Fruit fly (Drosophila melanogaster) whole organism, embryonic: Measurements from ENCODE around the gene Apoltp.

ENCODE experiments used
- Atf3 ChIP-seq: fragments of 200-800 bp; sonication (Bioruptor generic); optimal IDR thresholded peaks from 3 replicates; lab custom pipeline; 2016; ENCODE audit warnings: missing biosample characterization, missing genetic modification characterization
- C15 ChIP-seq: fragments of 200-800 bp; sonication (Bioruptor generic); IDR thresholded peaks from 3 replicates; pipeline ENCODE4 v1.3.6; 2022; ENCODE audit warnings: missing biosample characterization, missing genetic modification characterization
- CG11247 ChIP-seq: fragments of 200-800 bp; sonication (Bioruptor generic); IDR thresholded peaks from 2 replicates; pipeline ENCODE4 v1.3.6; 2022; ENCODE audit warnings: missing biosample characterization, missing genetic modification characterization
- CG11560 ChIP-seq: fragments of 200-800 bp; sonication (Bioruptor generic); IDR thresholded peaks from 3 replicates; pipeline ENCODE4 v1.3.6; 2022; ENCODE audit warnings: missing biosample characterization, missing genetic modification characterization
- CG12942 ChIP-seq: fragments of 200-800 bp; sonication (Bioruptor generic); optimal IDR thresholded peaks from 3 replicates; lab custom pipeline; 2016; ENCODE audit warnings: missing biosample characterization, missing genetic modification characterization
- CG13296 ChIP-seq: fragments of 200-800 bp; sonication (Bioruptor generic); optimal IDR thresholded peaks from 3 replicates; lab custom pipeline; 2018; ENCODE audit warnings: missing biosample characterization, mild to moderate bottlenecking, missing genetic modification characterization
- CG14710 ChIP-seq: fragments of 200-800 bp; sonication (Bioruptor generic); optimal IDR thresholded peaks from 3 replicates; lab custom pipeline; 2019; ENCODE audit warnings: missing biosample characterization, mild to moderate bottlenecking, missing genetic modification characterization, moderate library complexity
- CG1602 ChIP-seq: fragments of 200-800 bp; sonication (Bioruptor generic); optimal IDR thresholded peaks from 3 replicates; lab custom pipeline; 2016; ENCODE audit warnings: missing biosample characterization, missing genetic modification characterization
- CG17568 ChIP-seq: fragments of 200-800 bp; sonication (Bioruptor generic); optimal IDR thresholded peaks from 2 replicates; lab custom pipeline; 2018; ENCODE audit warnings: missing biosample characterization, mild to moderate bottlenecking, missing genetic modification characterization, moderate library complexity
- CG17829 ChIP-seq: fragments of 200-800 bp; optimal IDR thresholded peaks from 2 replicates; lab custom pipeline; 2019; ENCODE audit warnings: missing biosample characterization, mild to moderate bottlenecking, missing genetic modification characterization, moderate library complexity
- CG2199 ChIP-seq: fragments of 200-800 bp; sonication (Bioruptor generic); IDR thresholded peaks from 3 replicates; pipeline ENCODE4 v1.3.6; 2022; ENCODE audit warnings: missing biosample characterization, missing genetic modification characterization
- CG2712 ChIP-seq: fragments of 200-800 bp; optimal IDR thresholded peaks from 3 replicates; lab custom pipeline; 2019; ENCODE audit warnings: missing biosample characterization, mild to moderate bottlenecking, missing genetic modification characterization, moderate library complexity
- CG30020 ChIP-seq: fragments of 200-800 bp; optimal IDR thresholded peaks from 2 replicates; lab custom pipeline; 2019; ENCODE audit warnings: missing biosample characterization, mild to moderate bottlenecking, missing genetic modification characterization, moderate library complexity
- CG33213 ChIP-seq: fragments of 200-800 bp; sonication (Bioruptor generic); optimal IDR thresholded peaks from 3 replicates; lab custom pipeline; 2016; ENCODE audit warnings: missing biosample characterization, missing genetic modification characterization
- CG3726 ChIP-seq: fragments of 200-800 bp; sonication (Bioruptor generic); IDR thresholded peaks from 3 replicates; pipeline ENCODE4, ENCODE4 v1.3.6; 2022; ENCODE audit warnings: missing biosample characterization, missing genetic modification characterization
- CG3847 ChIP-seq: fragments of 200-800 bp; sonication (Bioruptor generic); IDR thresholded peaks from 2 replicates; pipeline ENCODE4 v1.3.6; 2022; ENCODE audit warnings: missing biosample characterization, missing genetic modification characterization
- CG6654 ChIP-seq: fragments of 200-800 bp; sonication (Bioruptor generic); optimal IDR thresholded peaks from 2 replicates; lab custom pipeline; 2017; ENCODE audit warnings: missing biosample characterization, mild to moderate bottlenecking, missing genetic modification characterization
- CG7372 ChIP-seq: fragments of 200-800 bp; sonication (Bioruptor generic); IDR thresholded peaks from 2 replicates; pipeline ENCODE4 v1.3.6; 2022; ENCODE audit warnings: missing biosample characterization, missing genetic modification characterization
- CG7963 ChIP-seq: fragments of 200-800 bp; sonication (Bioruptor generic); IDR thresholded peaks from 3 replicates; pipeline ENCODE4 v1.3.6; 2022; ENCODE audit warnings: missing biosample characterization, missing genetic modification characterization; ENCODE audit not compliant: partially characterized antibody
- CG9876 ChIP-seq: fragments of 200-800 bp; sonication (Bioruptor generic); optimal IDR thresholded peaks from 2 replicates; lab custom pipeline; 2016; ENCODE audit warnings: missing biosample characterization, missing genetic modification characterization
- Dfd ChIP-seq, 2 experiments: fragments of >200 bp; optimal IDR thresholded peaks; 2 replicates each; lab custom pipeline; 2017; ENCODE audit warnings: missing biosample characterization in 2 of 2, missing genetic modification characterization in 2 of 2
- Ets97D ChIP-seq: fragments of 200-800 bp; sonication (Bioruptor generic); optimal IDR thresholded peaks from 3 replicates; lab custom pipeline; 2016; ENCODE audit warnings: missing biosample characterization, missing genetic modification characterization
- HLHmδ ChIP-seq: fragments of 200-800 bp; sonication (Bioruptor generic); optimal IDR thresholded peaks from 2 replicates; lab custom pipeline; 2018; ENCODE audit warnings: missing biosample characterization, mild to moderate bottlenecking, missing genetic modification characterization, moderate library complexity
- Neu2 ChIP-seq: fragments of 200-800 bp; sonication (Bioruptor generic); optimal IDR thresholded peaks from 3 replicates; lab custom pipeline; 2016; ENCODE audit warnings: missing biosample characterization, missing genetic modification characterization, borderline replicate concordance
- Nf-YB ChIP-seq: fragments of 200-800 bp; sonication (Bioruptor generic); optimal IDR thresholded peaks from 3 replicates; lab custom pipeline; 2019; ENCODE audit warnings: missing biosample characterization, mild to moderate bottlenecking, missing genetic modification characterization, moderate library complexity
- Optix ChIP-seq: fragments of 200-800 bp; sonication (Bioruptor generic); IDR thresholded peaks from 3 replicates; pipeline ENCODE4 v1.3.6; 2022; ENCODE audit warnings: missing biosample characterization, missing genetic modification characterization
- YL-1 ChIP-seq: fragments of 200-800 bp; sonication (Bioruptor generic); optimal IDR thresholded peaks from 3 replicates; lab custom pipeline; 2017; ENCODE audit warnings: missing biosample characterization, mild to moderate bottlenecking, missing genetic modification characterization
- ap ChIP-seq: fragments of 200-800 bp; sonication (Bioruptor generic); IDR thresholded peaks from 2 replicates; pipeline ENCODE4 v1.3.6; 2022; ENCODE audit warnings: missing biosample characterization, missing genetic modification characterization
- bbx ChIP-seq: fragments of 200-800 bp; sonication (Bioruptor generic); IDR thresholded peaks from 2 replicates; pipeline ENCODE4 v1.3.6; 2022; ENCODE audit warnings: missing biosample characterization, missing genetic modification characterization; ENCODE audit not compliant: partially characterized antibody
- cad ChIP-seq: fragments of >200 bp; optimal IDR thresholded peaks from 2 replicates; lab custom pipeline; 2017; ENCODE audit warnings: missing biosample characterization, missing genetic modification characterization
- chif ChIP-seq, 2 experiments: fragments of 200-800 bp; sonication (Bioruptor generic); optimal IDR thresholded peaks; 3 replicates each; lab custom pipeline; 2016; ENCODE audit warnings: missing biosample characterization in 2 of 2, missing genetic modification characterization in 2 of 2
- chm ChIP-seq: fragments of 200-800 bp; sonication (Bioruptor generic); IDR thresholded peaks from 2 replicates; pipeline ENCODE4 v1.3.6; 2022; ENCODE audit warnings: missing biosample characterization, missing genetic modification characterization
- crp ChIP-seq, 2 experiments: fragments of 200-800 bp; sonication (Bioruptor generic); optimal IDR thresholded peaks; 2 replicates in 1 of 2; 3 replicates in 1 of 2; lab custom pipeline; 2017; ENCODE audit warnings: missing biosample characterization in 2 of 2, missing genetic modification characterization in 2 of 2, mild to moderate bottlenecking in 1 of 2, moderate library complexity in 1 of 2
- dmrt11E ChIP-seq: fragments of 200-800 bp; sonication (Bioruptor generic); optimal IDR thresholded peaks from 3 replicates; lab custom pipeline; 2018; ENCODE audit warnings: missing biosample characterization, mild to moderate bottlenecking, missing genetic modification characterization, moderate library complexity
- dmrt99B ChIP-seq: fragments of 200-800 bp; sonication (Bioruptor generic); optimal IDR thresholded peaks from 2 replicates; lab custom pipeline; 2018; ENCODE audit warnings: missing biosample characterization, mild to moderate bottlenecking, missing genetic modification characterization, moderate library complexity
- exex ChIP-seq: fragments of 200-800 bp; sonication (Bioruptor generic); optimal IDR thresholded peaks from 4 replicates; lab custom pipeline; 2018; ENCODE audit warnings: missing biosample characterization, mild to moderate bottlenecking, missing genetic modification characterization, moderate library complexity
- grau ChIP-seq: fragments of 200-800 bp; optimal IDR thresholded peaks from 3 replicates; lab custom pipeline; 2019; ENCODE audit warnings: missing biosample characterization, mild to moderate bottlenecking, missing genetic modification characterization, moderate library complexity
- ham ChIP-seq: fragments of 200-800 bp; sonication (Bioruptor generic); IDR thresholded peaks from 2 replicates; pipeline ENCODE4 v1.3.6; 2022; ENCODE audit warnings: missing biosample characterization, missing genetic modification characterization
- hb ChIP-seq: fragments of 200-800 bp; sonication (Bioruptor generic); IDR thresholded peaks from 3 replicates; pipeline ENCODE4 v1.3.6; 2022; ENCODE audit warnings: missing biosample characterization, missing genetic modification characterization; ENCODE audit not compliant: partially characterized antibody
- nom ChIP-seq: fragments of 200-800 bp; sonication (Bioruptor generic); optimal IDR thresholded peaks from 2 replicates; lab custom pipeline; 2017; ENCODE audit warnings: missing biosample characterization, missing genetic modification characterization, mild to moderate bottlenecking, moderate library complexity, missing genetic modification reagents
- oc ChIP-seq: fragments of 200-800 bp; sonication (Bioruptor generic); optimal IDR thresholded peaks from 2 replicates; lab custom pipeline; 2018; ENCODE audit warnings: missing biosample characterization, mild to moderate bottlenecking, missing genetic modification characterization, moderate library complexity
- pros ChIP-seq: fragments of 200-800 bp; sonication (Bioruptor generic); optimal IDR thresholded peaks from 3 replicates; lab custom pipeline; 2019; ENCODE audit warnings: missing biosample characterization, mild to moderate bottlenecking, missing genetic modification characterization, moderate library complexity
- seq ChIP-seq: fragments of 200-800 bp; sonication (Bioruptor generic); IDR thresholded peaks from 2 replicates; pipeline ENCODE4 v1.3.6; 2022; ENCODE audit warnings: missing biosample characterization, missing genetic modification characterization
- slbo ChIP-seq: fragments of 200-800 bp; sonication (Bioruptor generic); IDR thresholded peaks from 2 replicates; pipeline ENCODE4 v1.3.6; 2022; ENCODE audit warnings: missing biosample characterization, missing genetic modification characterization
- slou ChIP-seq: fragments of 200-800 bp; sonication (Bioruptor generic); optimal IDR thresholded peaks from 3 replicates; lab custom pipeline; 2016; ENCODE audit warnings: missing biosample characterization, missing genetic modification characterization
- slp2 ChIP-seq: fragments of 200-800 bp; sonication (Bioruptor generic); optimal IDR thresholded peaks from 2 replicates; lab custom pipeline; 2016; ENCODE audit warnings: missing biosample characterization, missing genetic modification characterization
- sob ChIP-seq: fragments of 200-800 bp; sonication (Bioruptor generic); IDR thresholded peaks from 2 replicates; pipeline ENCODE4 v1.3.6; 2022; ENCODE audit warnings: missing biosample characterization, missing genetic modification characterization
- sqz ChIP-seq: fragments of 200-800 bp; sonication (Bioruptor generic); optimal IDR thresholded peaks from 3 replicates; lab custom pipeline; 2018; ENCODE audit warnings: missing biosample characterization, mild to moderate bottlenecking, missing genetic modification characterization
- twi ChIP-seq: fragments of 200-800 bp; optimal IDR thresholded peaks from 2 replicates; lab custom pipeline; 2019; ENCODE audit warnings: missing biosample characterization, mild to moderate bottlenecking, missing genetic modification characterization, moderate library complexity
- zfh2 ChIP-seq: fragments of 200-800 bp; sonication (Bioruptor generic); optimal IDR thresholded peaks from 2 replicates; lab custom pipeline; 2016; ENCODE audit warnings: missing biosample characterization, missing genetic modification characterization

The Apoltp gene

DNA sequence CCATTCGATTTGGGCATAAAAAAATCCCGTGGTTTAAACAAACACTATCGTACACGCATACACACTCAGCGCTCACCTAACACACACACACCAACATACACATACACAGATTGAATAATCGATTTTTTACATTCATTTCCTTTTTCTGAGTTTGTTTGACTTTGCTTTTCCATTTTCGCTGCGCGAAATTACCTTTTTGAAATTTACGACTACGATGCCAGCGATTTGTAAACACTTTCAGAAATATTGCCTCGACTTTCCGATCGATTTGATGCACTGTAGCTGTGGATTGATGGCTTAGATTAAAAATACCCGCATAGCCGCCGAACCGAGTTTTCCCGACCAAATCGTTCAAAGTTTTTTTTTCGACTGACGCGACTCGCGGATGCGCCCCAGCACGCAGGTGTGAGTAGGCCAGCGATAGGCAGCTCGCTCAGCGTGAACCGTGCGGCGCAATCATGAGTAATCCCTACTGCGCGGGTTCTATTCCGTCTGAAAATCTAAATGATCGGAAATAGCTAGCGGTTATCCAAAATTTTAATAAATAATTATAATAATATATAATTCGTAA, 65.0 kb downstream of the Apoltp start, which contains the start of gene Pka-C1 (continued):
- TF ChIP-seq CG1602 (GFP tag; lab: Kevin White, UChicago) (no peak), CG17568 (peak; percentile 39), Optix (GFP tag; lab: Robert Waterston, UW) (peak; percentile 18; the same call in 1 of the 3 replicates), CG6654 (no peak), oc (no peak), bbx (GFP tag; lab: Robert Waterston, UW) (0 out of 2 replicates have a peak, but pooled peaks have one; percentile 51), CG30020 (tag; lab: Kevin White, UChicago) (peak; percentile 59), CG7963 (GFP tag; lab: Robert Waterston, UW) (peak; percentile 47; the same call in 1 of the 3 replicates), dmrt11E (tag; lab: Kevin White, UChicago) (peak; percentile 24), exex (tag; lab: Kevin White, UChicago) (peak; percentile 24), twi (tag; lab: Kevin White, UChicago) (no peak), slou (no peak), CG3847 (GFP tag; lab: Robert Waterston, UW) (peak; percentile 72), CG2199 (GFP tag; lab: Robert Waterston, UW) (0 out of 3 replicates have a peak, but pooled peaks have one; percentile 49), sob (GFP tag; lab: Robert Waterston, UW) (peak; percentile 47), cad (GFP tag; lab: Kevin White, UChicago) (no peak), Ets97D (GFP tag; lab: Kevin White, UChicago) (peak; percentile 71), CG13296 (GFP tag; lab: Kevin White, UChicago) (peak; percentile 70), seq (GFP tag; lab: Robert Waterston, UW) (peak; percentile 58; the same call in 1 of the 2 replicates), Atf3 (no peak), CG7372 (no peak), pros (GFP tag; lab: Kevin White, UChicago) (no peak), CG14710 (tag; lab: Kevin White, UChicago) (peak; percentile 66), chif (GFP tag; optimal IDR thresholded peaks at IDR 0.05; lab: Kevin White, UChicago) (no peak), ap (no peak), CG11247 (GFP tag; lab: Robert Waterston, UW) (peak; percentile 54), chm (GFP tag; lab: Robert Waterston, UW) (peak; percentile 85), CG3726 (GFP tag; lab: Robert Waterston, UW) (no peak), CG17829 (peak; percentile 32), Dfd (GFP tag; optimal IDR thresholded peaks at IDR 0.05; lab: Kevin White, UChicago) (no peak), sqz (GFP tag; lab: Kevin White, UChicago) (peak; percentile 96), Nf-YB (GFP tag; lab: Kevin White, UChicago) (no peak), CG2712 (tag; lab: Kevin White, UChicago) (peak; percentile 48), CG33213 (peak; percentile 6), grau (no peak), hb (GFP tag; lab: Robert Waterston, UW) (0 out of 3 replicates have a peak, but pooled peaks have one; percentile 33), crp (GFP tag; optimal IDR thresholded peaks at IDR 0.05; lab: Kevin White, UChicago) (no peak), C15 (GFP tag; lab: Robert Waterston, UW) (0 out of 3 replicates have a peak, but pooled peaks have one; percentile 14), zfh2 (GFP tag; lab: Kevin White, UChicago) (no peak), nom (peak; percentile 25), dmrt99B (tag; lab: Kevin White, UChicago) (peak; percentile 30), slp2 (GFP tag; lab: Kevin White, UChicago) (no peak), CG11560 (tag; lab: Robert Waterston, UW) (peak; percentile 69; the same call in 2 of the 3 replicates), Neu2 (GFP tag; lab: Kevin White, UChicago) (no peak), ham (GFP tag; lab: Robert Waterston, UW) (no peak), YL-1 (GFP tag; lab: Kevin White, UChicago) (peak; percentile 28), HLHmδ (GFP tag; lab: Kevin White, UChicago) (peak; percentile 42), CG9876 (GFP tag; lab: Kevin White, UChicago) (no peak), slbo (GFP tag; lab: Robert Waterston, UW) (peak; percentile 54), CG12942 (GFP tag; lab: Kevin White, UChicago) (no peak)
